Worm (Caenorhabditis elegans): ENCODE measurements around the gene srz-56.
A peak's percentile ranks its signal among the peaks of the same experiment; 100 is the strongest.
"Not testable (repeated sequence)": the region's sequence is repeated elsewhere in the genome, so short reads cannot be mapped to it uniquely, and the experiment has no call there.

Gene srz-56

ce11 chrIII:2258863-2259262 is 18.3 kb downstream of the srz-56 start, which contains the start of gene fbxa-43:
Gene fbxa-43 (minus strand): TSS chrIII:2258963.
- TF ChIP-seq drap-1 (GFP tag; optimal IDR thresholded peaks at IDR 0.05) (no peak), mls-2 (tag; optimal IDR thresholded peaks at IDR 0.05) (no peak), unc-62 (GFP tag; optimal IDR thresholded peaks at IDR 0.05) (no peak), unc-39 (tag; optimal IDR thresholded peaks at IDR 0.05) (no peak)

ce11 chrIII:2259329-2259728 is 18.8 kb downstream of the srz-56 start:
- TF ChIP-seq M03D4.4 (tag; optimal IDR thresholded peaks at IDR 0.05) (no peak), pha-4 (tag; optimal IDR thresholded peaks at IDR 0.05) (no peak), mep-1 (tag; optimal IDR thresholded peaks at IDR 0.05) (no peak)

- TF ChIP-seq mls-2, cnd-1, zip-8 (tag; optimal IDR thresholded peaks at IDR 0.05): not testable (repeated sequence)
Observed at ce11 chrIII:2261353-2261752, 20.8 kb downstream of the srz-56 start, which contains the start of gene fbxa-42. Gene fbxa-42 (minus strand): TSS chrIII:2261453.

DNA sequence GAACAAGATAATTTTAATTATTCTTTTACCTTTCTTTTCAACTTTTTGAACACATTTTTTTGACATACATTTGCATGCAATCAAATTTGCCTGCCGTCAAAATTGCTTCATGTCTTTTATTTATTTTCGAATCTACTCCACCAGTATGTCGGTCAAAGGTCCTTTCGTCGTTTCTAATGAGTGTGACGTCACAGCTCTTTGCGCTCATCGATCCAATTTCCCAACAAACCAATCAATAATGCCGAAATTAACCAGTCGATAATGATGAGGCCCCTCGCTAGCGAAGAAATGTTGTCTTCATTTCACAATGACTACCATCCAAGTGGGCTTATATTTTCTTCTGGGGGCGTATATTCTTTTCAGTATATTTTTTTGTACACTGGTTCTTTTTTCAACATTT is 22.4 kb downstream of the srz-56 start, which contains the start of gene Y54F10BM.6:
Gene Y54F10BM.6, plus strand, starts transcription at position 301 of the 400 bp plus-strand sequence.
- TF ChIP-seq nhr-2 (tag; optimal IDR thresholded peaks at IDR 0.05) (no peak), ceh-83 (GFP tag; optimal IDR thresholded peaks at IDR 0.05) (no peak), M03D4.4 (tag; optimal IDR thresholded peaks at IDR 0.05) (no peak), ceh-39 (tag; optimal IDR thresholded peaks at IDR 0.05) (peak; percentile 49), blmp-1 (tag; optimal IDR thresholded peaks at IDR 0.05) (no peak), flh-1 (GFP tag; optimal IDR thresholded peaks at IDR 0.05) (no peak), zip-8 (tag; optimal IDR thresholded peaks at IDR 0.05) (peak; percentile 6), sem-2 (GFP tag; optimal IDR thresholded peaks at IDR 0.05) (no peak)

DNA sequence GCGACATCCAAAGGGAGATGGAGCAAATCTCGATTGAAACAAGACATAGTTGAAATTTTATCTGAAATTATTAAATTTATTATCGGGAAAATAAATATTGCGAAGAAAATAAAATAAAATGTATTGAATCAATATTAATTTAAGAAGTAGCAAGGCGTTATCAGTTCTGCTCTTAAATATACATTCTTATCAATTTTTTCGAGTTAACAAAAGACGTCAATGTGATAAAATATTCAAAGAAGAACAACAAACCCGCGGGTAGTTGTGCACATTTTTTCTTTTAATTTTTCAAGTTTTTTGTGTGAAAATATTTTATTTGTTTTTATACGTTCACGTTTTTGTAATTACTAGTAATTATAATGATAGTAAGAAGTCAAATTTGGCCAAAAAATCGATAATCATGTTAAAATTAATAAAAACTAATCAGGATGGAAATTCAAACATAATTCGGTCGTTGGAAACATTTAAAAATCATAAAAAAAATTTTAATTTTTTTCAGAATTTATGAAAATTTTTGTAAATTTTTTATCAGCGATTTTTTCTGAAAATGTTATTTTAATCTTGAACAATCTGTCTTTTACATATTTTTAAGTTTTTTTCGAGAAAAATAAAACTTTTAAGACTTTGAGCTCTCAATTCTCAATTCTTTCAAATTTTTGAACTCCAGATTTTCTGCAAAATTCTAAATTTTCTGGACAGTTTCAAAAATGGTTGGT is 25.6 kb downstream of the srz-56 start, which contains the start of gene fbxa-9:
Gene fbxa-9, plus strand, starts transcription at position 666 of the 716 bp plus-strand sequence.
- no peak for TF ChIP-seq blmp-1 (tag; optimal IDR thresholded peaks at IDR 0.05)
- TF ChIP-seq nhr-12 (tag; optimal IDR thresholded peaks at IDR 0.05), result no peak
- TF ChIP-seq sem-2 (GFP tag; optimal IDR thresholded peaks at IDR 0.05), result no peak
- TF ChIP-seq unc-39 (tag; optimal IDR thresholded peaks at IDR 0.05), result no peak
- no peak for TF ChIP-seq ztf-11 (tag; optimal IDR thresholded peaks at IDR 0.05)
- TF ChIP-seq zip-8 (tag; optimal IDR thresholded peaks at IDR 0.05), result no peak
- TF ChIP-seq mls-2 (tag; optimal IDR thresholded peaks at IDR 0.05), result no peak

ce11 chrIII:2272075-2272474 is 31.5 kb downstream of the srz-56 start, which contains the start of gene fbxa-48:
Gene fbxa-48 (minus strand): TSS chrIII:2272175.
- no peak for TF ChIP-seq cnd-1 (tag; optimal IDR thresholded peaks at IDR 0.05)
- TF ChIP-seq snpc-4 (tag; optimal IDR thresholded peaks at IDR 0.05), result no peak
- TF ChIP-seq ceh-39 (tag; optimal IDR thresholded peaks at IDR 0.05), result no peak
- no peak for TF ChIP-seq bed-3 (GFP tag; optimal IDR thresholded peaks at IDR 0.05)
- no peak for TF ChIP-seq unc-39 (tag; optimal IDR thresholded peaks at IDR 0.05)
- TF ChIP-seq sem-2 (GFP tag; optimal IDR thresholded peaks at IDR 0.05), result no peak
- TF ChIP-seq zip-8 (tag; optimal IDR thresholded peaks at IDR 0.05), result no peak
- TF ChIP-seq nhr-237 (tag; optimal IDR thresholded peaks at IDR 0.05), result no peak
- no peak for TF ChIP-seq ces-1 (GFP tag; optimal IDR thresholded peaks at IDR 0.05)
- no peak for TF ChIP-seq unc-62 (GFP tag; optimal IDR thresholded peaks at IDR 0.05)
- no peak for TF ChIP-seq flh-1 (GFP tag; optimal IDR thresholded peaks at IDR 0.05)
- no peak for TF ChIP-seq M03D4.4 (tag; optimal IDR thresholded peaks at IDR 0.05)
- no peak for TF ChIP-seq lsy-2 (tag; optimal IDR thresholded peaks at IDR 0.05)
- no peak for TF ChIP-seq unc-120 (tag; optimal IDR thresholded peaks at IDR 0.05; ENCODE audit: poor library complexity, severe bottlenecking)
- no peak for TF ChIP-seq nhr-76 (tag; optimal IDR thresholded peaks at IDR 0.05)
- TF ChIP-seq mep-1 (tag; optimal IDR thresholded peaks at IDR 0.05), result no peak
- TF ChIP-seq mls-2 (tag; optimal IDR thresholded peaks at IDR 0.05), result no peak
- no peak for TF ChIP-seq nhr-2 (tag; optimal IDR thresholded peaks at IDR 0.05)
- TF ChIP-seq nhr-12 (tag; optimal IDR thresholded peaks at IDR 0.05), result no peak
- no peak for TF ChIP-seq tbx-8 (GFP tag; optimal IDR thresholded peaks at IDR 0.05)

DNA sequence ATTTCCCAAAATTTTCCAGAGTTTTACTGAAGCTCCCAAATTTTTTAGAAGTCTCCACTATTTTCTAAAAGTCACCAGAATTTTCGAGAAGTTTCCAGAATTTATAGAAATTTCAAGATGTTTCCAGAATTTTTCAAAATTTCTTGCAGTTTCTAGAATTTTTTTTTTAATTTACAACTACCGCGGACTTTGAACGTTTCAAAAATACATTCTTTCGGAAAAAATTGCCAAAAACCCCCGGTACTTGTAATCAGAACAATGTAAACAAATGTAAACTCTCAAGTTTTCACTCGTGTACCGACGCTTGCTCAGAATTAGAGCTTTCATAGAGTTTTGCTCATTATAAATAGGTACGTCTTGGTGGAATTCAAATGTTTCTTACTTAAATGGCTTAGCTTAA is 32.2 kb downstream of the srz-56 start, which contains the start of gene fbxa-39:
Gene fbxa-39, plus strand, starts transcription at position 301 of the 400 bp plus-strand sequence.
- TF ChIP-seq blmp-1 (tag; optimal IDR thresholded peaks at IDR 0.05), result no peak
- TF ChIP-seq snpc-4 (tag; optimal IDR thresholded peaks at IDR 0.05), result no peak
- no peak for TF ChIP-seq unc-120 (tag; optimal IDR thresholded peaks at IDR 0.05; ENCODE audit: poor library complexity, severe bottlenecking)
- no peak for TF ChIP-seq ceh-43 (GFP tag; optimal IDR thresholded peaks at IDR 0.05)
- TF ChIP-seq tbx-8 (GFP tag; optimal IDR thresholded peaks at IDR 0.05), result no peak
- TF ChIP-seq pha-4 (tag; optimal IDR thresholded peaks at IDR 0.05), result no peak
- TF ChIP-seq bed-3 (GFP tag; optimal IDR thresholded peaks at IDR 0.05), result no peak
- no peak for TF ChIP-seq ham-2 (GFP tag; optimal IDR thresholded peaks at IDR 0.05)
- no peak for TF ChIP-seq zip-8 (tag; optimal IDR thresholded peaks at IDR 0.05)
- TF ChIP-seq elt-3 (tag; optimal IDR thresholded peaks at IDR 0.05), result no peak
- TF ChIP-seq unc-62 (GFP tag; optimal IDR thresholded peaks at IDR 0.05), result no peak
- no peak for TF ChIP-seq hlh-1 (tag; optimal IDR thresholded peaks at IDR 0.05)
- TF ChIP-seq unc-39 (tag; optimal IDR thresholded peaks at IDR 0.05), result no peak
- TF ChIP-seq nhr-2 (tag; optimal IDR thresholded peaks at IDR 0.05), result no peak
- no peak for TF ChIP-seq lsy-2 (tag; optimal IDR thresholded peaks at IDR 0.05)
- no peak for TF ChIP-seq elt-1 (tag; optimal IDR thresholded peaks at IDR 0.05; ENCODE audit: borderline replicate concordance, insufficient read depth)
- no peak for TF ChIP-seq drap-1 (GFP tag; optimal IDR thresholded peaks at IDR 0.05)
